Worm (Caenorhabditis elegans) whole organism, mixed stage, embryonic: ENCODE data around the gene C16C8.27.
"Not testable (repeated sequence)": the region's sequence is repeated elsewhere in the genome, so short reads cannot be mapped to it uniquely, and the experiment has no call there.

ENCODE experiments used
- M03D4.4 ChIP-seq: sonication (generic microtip); optimal IDR thresholded peaks from 2 replicates; lab custom pipeline; 2017; ENCODE audit warnings: mild to moderate bottlenecking, missing genetic modification characterization, missing compliant biosample characterization
- ceh-43 ChIP-seq: fragments of 200-800 bp; sonication (Bioruptor generic); optimal IDR thresholded peaks from 2 replicates; lab custom pipeline; 2018; ENCODE audit warnings: mild to moderate bottlenecking, missing genetic modification characterization, moderate library complexity, missing compliant biosample characterization
- mls-2 ChIP-seq: sonication (generic microtip); optimal IDR thresholded peaks from 2 replicates; lab custom pipeline; 2016; ENCODE audit warnings: mild to moderate bottlenecking, missing genetic modification characterization, moderate library complexity, missing compliant biosample characterization
- pha-4 ChIP-seq: fragments of 150-350 bp; optimal IDR thresholded peaks from 2 replicates; lab custom pipeline; 2018; ENCODE audit warnings: missing biosample characterization, missing genetic modification reagents, missing genetic modification characterization
- zip-8 ChIP-seq: fragments of 150-350 bp; optimal IDR thresholded peaks from 2 replicates; lab custom pipeline; 2014; ENCODE audit warnings: missing biosample characterization, missing genetic modification characterization

ce11 chrII:3464580-3464979 is 23.1 kb downstream of the C16C8.27 start, which contains the start of gene C16C8.10:
- not testable (repeated sequence) for TF ChIP-seq ceh-43 (GFP tag; lab: Kevin White, UChicago); mls-2; zip-8 (tag; lab: Kevin White, UChicago); M03D4.4 (tag; lab: Kevin White, UChicago); pha-4
